Worm (Caenorhabditis elegans): ENCODE measurements around the gene irld-1.

- TF ChIP-seq unc-130 (GFP tag; optimal IDR thresholded peaks at IDR 0.05): no peak
- TF ChIP-seq mdl-1 (tag; optimal IDR thresholded peaks at IDR 0.05): no peak
- no peak for TF ChIP-seq nhr-102 (tag; optimal IDR thresholded peaks at IDR 0.05)
- TF ChIP-seq egl-27 (tag; optimal IDR thresholded peaks at IDR 0.05): no peak
- no peak for TF ChIP-seq nhr-77 (tag; optimal IDR thresholded peaks at IDR 0.05)
- TF ChIP-seq nhr-10 (tag; optimal IDR thresholded peaks at IDR 0.05): no peak
- TF ChIP-seq daf-16 (GFP tag; optimal IDR thresholded peaks at IDR 0.05): no peak
- TF ChIP-seq daf-16 (tag; optimal IDR thresholded peaks at IDR 0.05): no peak
- TF ChIP-seq unc-39 (tag; optimal IDR thresholded peaks at IDR 0.05): no peak
- no peak for TF ChIP-seq nhr-11 (tag; optimal IDR thresholded peaks at IDR 0.05)
- TF ChIP-seq F49E8.2 (tag; optimal IDR thresholded peaks at IDR 0.05; ENCODE audit: borderline replicate concordance): no peak
- TF ChIP-seq mdt-29 (GFP tag; IDR thresholded peaks at IDR 0.05): no peak
- no peak for TF ChIP-seq saeg-2 (GFP tag; IDR thresholded peaks at IDR 0.05)
- no peak for TF ChIP-seq ceh-20 (GFP tag; IDR thresholded peaks at IDR 0.05)
- TF ChIP-seq lin-15B (tag; optimal IDR thresholded peaks at IDR 0.05): no peak
Measured at ce11 chrV:4359127-4359526, 22.6 kb downstream of the irld-1 start.

All from whole organism, L4 larva.